Fruit fly (Drosophila melanogaster): ENCODE results near the gene okr.

okr gene

dm6 chr2L:2945438-2946220, 46.9 kb downstream of the okr start:
- TF ChIP-seq CG9876 (GFP tag; optimal IDR thresholded peaks at IDR 0.05): no peak
- TF ChIP-seq E2f2 (GFP tag; IDR thresholded peaks at IDR 0.05): no peak
- TF ChIP-seq CG6765 (GFP tag; optimal IDR thresholded peaks at IDR 0.05): no peak
- TF ChIP-seq Bgb (GFP tag; IDR thresholded peaks at IDR 0.05; ENCODE audit: partially characterized antibody): no peak
- no peak for TF ChIP-seq CG15269 (tag; optimal IDR thresholded peaks at IDR 0.05)
- no peak for TF ChIP-seq tx (GFP tag; optimal IDR thresholded peaks at IDR 0.05)
- TF ChIP-seq CG16813 (GFP tag; IDR thresholded peaks at IDR 0.05; ENCODE audit: partially characterized antibody): 0 out of 3 replicates have a peak, but pooled peaks have one; percentile 25
- TF ChIP-seq CG15073 (GFP tag; optimal IDR thresholded peaks at IDR 0.05): no peak
- no peak for TF ChIP-seq CG10147 (GFP tag; optimal IDR thresholded peaks at IDR 0.05)
- TF ChIP-seq Asciz (GFP tag; optimal IDR thresholded peaks at IDR 0.05): no peak
- no peak for TF ChIP-seq Ssrp (tag; optimal IDR thresholded peaks at IDR 0.05)
- TF ChIP-seq Taf1 (GFP tag; IDR thresholded peaks at IDR 0.05): no peak
- TF ChIP-seq ranshi (GFP tag; IDR thresholded peaks at IDR 0.05): no peak
- TF ChIP-seq Abd-B (GFP tag; optimal IDR thresholded peaks at IDR 0.05): no peak
- no peak for TF ChIP-seq ems (GFP tag; optimal IDR thresholded peaks at IDR 0.05)
- TF ChIP-seq scrt (GFP tag; optimal IDR thresholded peaks at IDR 0.05): no peak
- TF ChIP-seq CG6175 (GFP tag; IDR thresholded peaks at IDR 0.05): no peak
- TF ChIP-seq CG31365 (tag; optimal IDR thresholded peaks at IDR 0.05): no peak
- TF ChIP-seq Awh (GFP tag; IDR thresholded peaks at IDR 0.05): no peak
- no peak for TF ChIP-seq dm (GFP tag; optimal IDR thresholded peaks at IDR 0.05)
- TF ChIP-seq jing (GFP tag; optimal IDR thresholded peaks at IDR 0.05): no peak
- no peak for TF ChIP-seq CG8359 (GFP tag; optimal IDR thresholded peaks at IDR 0.05; ENCODE audit: borderline replicate concordance)
- no peak for TF ChIP-seq CG32532 (GFP tag; IDR thresholded peaks at IDR 0.05)
- TF ChIP-seq her (GFP tag; optimal IDR thresholded peaks at IDR 0.05): no peak
- peak; percentile 98 for TF ChIP-seq CG6654 (GFP tag; optimal IDR thresholded peaks at IDR 0.05)
- peak; percentile 89 for TF ChIP-seq CG11696 (GFP tag; IDR thresholded peaks at IDR 0.05)
- no peak for TF ChIP-seq CG13424 (tag; optimal IDR thresholded peaks at IDR 0.05)
- no peak for TF ChIP-seq Dp (GFP tag; optimal IDR thresholded peaks at IDR 0.05)
- TF ChIP-seq sna (GFP tag; IDR thresholded peaks at IDR 0.05; ENCODE audit: partially characterized antibody): no peak
- TF ChIP-seq tgo (GFP tag; IDR thresholded peaks at IDR 0.05): no peak
- no peak for TF ChIP-seq CG8478 (optimal IDR thresholded peaks at IDR 0.05)
- TF ChIP-seq CG14050 (GFP tag; IDR thresholded peaks at IDR 0.05): no peak
- TF ChIP-seq ERR (GFP tag; optimal IDR thresholded peaks at IDR 0.05): no peak
- no peak for TF ChIP-seq ATbp (GFP tag; optimal IDR thresholded peaks at IDR 0.05)
- TF ChIP-seq sens (GFP tag): peak; percentile 52
- TF ChIP-seq knrl (GFP tag; IDR thresholded peaks at IDR 0.05; ENCODE audit: partially characterized antibody): peak; percentile 40; the same call in 1 of the 3 replicates
- TF ChIP-seq Sox102F (GFP tag; optimal IDR thresholded peaks at IDR 0.05): no peak
- no peak for TF ChIP-seq Fer1 (GFP tag; optimal IDR thresholded peaks at IDR 0.05)
- no peak for TF ChIP-seq CG12744 (GFP tag; optimal IDR thresholded peaks at IDR 0.05)
- no peak for TF ChIP-seq GATAe (GFP tag; conservative IDR thresholded peaks at IDR 0.05)
- no peak for TF ChIP-seq CG8089 (GFP tag; optimal IDR thresholded peaks at IDR 0.05)
- no peak for TF ChIP-seq Doc3 (GFP tag; IDR thresholded peaks at IDR 0.05; ENCODE audit: partially characterized antibody)
- TF ChIP-seq cad (GFP tag; optimal IDR thresholded peaks at IDR 0.05): peak; percentile 95
- TF ChIP-seq disco-r (GFP tag; optimal IDR thresholded peaks at IDR 0.05): no peak
- 0 out of 2 replicates have a peak, but pooled peaks have one; percentile 14 for TF ChIP-seq Scr (GFP tag; IDR thresholded peaks at IDR 0.05; ENCODE audit: partially characterized antibody)
- peak; percentile 6 for TF ChIP-seq stwl (tag; optimal IDR thresholded peaks at IDR 0.05)
- TF ChIP-seq Atf-2 (GFP tag; optimal IDR thresholded peaks at IDR 0.05): no peak
- no peak for TF ChIP-seq Mrtf (GFP tag; IDR thresholded peaks at IDR 0.05)
- TF ChIP-seq CG31388 (GFP tag; optimal IDR thresholded peaks at IDR 0.05): no peak
- no peak for TF ChIP-seq D19B (GFP tag; optimal IDR thresholded peaks at IDR 0.05)
